Fruit fly (Drosophila melanogaster): ENCODE results near the gene RPA3.

dm6 chrX:11651420-11651819, 35.8 kb upstream of the RPA3 start:
- TF ChIP-seq psq (optimal IDR thresholded peaks at IDR 0.05) = no peak
- TF ChIP-seq CG8478 (optimal IDR thresholded peaks at IDR 0.05) = no peak
- TF ChIP-seq EcR (GFP tag; optimal IDR thresholded peaks at IDR 0.05) = no peak
- no peak for TF ChIP-seq pan (optimal IDR thresholded peaks at IDR 0.05)
- no peak for TF ChIP-seq usp (GFP tag; optimal IDR thresholded peaks at IDR 0.05)
